Fruit fly (Drosophila melanogaster) whole organism, embryonic: ENCODE data around the gene CG5849.

Experiments
- CG2129 ChIP-seq: fragments of 200-800 bp; sonication (Bioruptor generic); IDR thresholded peaks from 2 replicates; pipeline ENCODE4 v1.3.6; 2022; ENCODE audit warnings: missing biosample characterization, missing genetic modification characterization; ENCODE audit not compliant: partially characterized antibody
- wor ChIP-seq: fragments of 200-800 bp; sonication (Bioruptor generic); IDR thresholded peaks from 2 replicates; pipeline ENCODE4 v1.3.6; 2022; ENCODE audit warnings: missing biosample characterization, missing genetic modification characterization

- TF ChIP-seq CG2129 (GFP tag; lab: Robert Waterston, UW) (no peak), wor (GFP tag; lab: Robert Waterston, UW) (no peak)
These were observed 37.8 kb downstream of the CG5849 start, which contains the start of gene Polr1H for dm6 chr3R:21777660-21778059.
